Worm (Caenorhabditis elegans) whole organism, young adult: ENCODE results near the gene F14D7.18.
"Not testable (repeated sequence)": the region's sequence is repeated elsewhere in the genome, so short reads cannot be mapped to it uniquely, and the experiment has no call there.

Experiments
- B0019.2 ChIP-seq: fragments of 200-800 bp; sonication (Bioruptor generic); conservative IDR thresholded peaks from 2 replicates; pipeline ENCODE4 v1.3.6; 2022; ENCODE audit warnings: missing genetic modification reagents, missing genetic modification characterization, missing compliant biosample characterization
- B0035.1 ChIP-seq: sonication (generic microtip); optimal IDR thresholded peaks from 2 replicates; lab custom pipeline; 2016; ENCODE audit warnings: missing genetic modification characterization, mild to moderate bottlenecking, missing compliant biosample characterization, missing genotype, missing genetic modification reagents
- F22D6.2 ChIP-seq: sonication (generic microtip); optimal IDR thresholded peaks from 2 replicates; lab custom pipeline; 2016; ENCODE audit warnings: mild to moderate bottlenecking, missing genetic modification characterization, missing compliant biosample characterization
- F57A8.1 ChIP-seq: fragments of 200-800 bp; sonication (Bioruptor generic); optimal IDR thresholded peaks from 2 replicates; lab custom pipeline; 2018; ENCODE audit warnings: mild to moderate bottlenecking, missing genetic modification characterization, moderate library complexity, missing compliant biosample characterization
- F57C9.4 ChIP-seq: sonication (generic microtip); optimal IDR thresholded peaks from 2 replicates; lab custom pipeline; 2017; ENCODE audit warnings: mild to moderate bottlenecking, missing genetic modification characterization, missing compliant biosample characterization
- K11D2.4 ChIP-seq: fragments of 200-800 bp; sonication (Bioruptor generic); IDR thresholded peaks from 2 replicates; pipeline ENCODE4 v1.3.6; 2022; ENCODE audit warnings: missing genetic modification reagents, missing genetic modification characterization, missing compliant biosample characterization
- K12H6.12 ChIP-seq: fragments of 200-800 bp; sonication (Bioruptor generic); optimal IDR thresholded peaks from 2 replicates; lab custom pipeline; 2018; ENCODE audit warnings: mild to moderate bottlenecking, missing genetic modification characterization, missing compliant biosample characterization
- Y67H2A.10 ChIP-seq: fragments of 200-800 bp; sonication (Bioruptor generic); conservative IDR thresholded peaks from 2 replicates; pipeline ENCODE4 v1.3.6; 2022; ENCODE audit warnings: missing genetic modification reagents, missing genetic modification characterization, missing compliant biosample characterization
- Y95B8A.8 ChIP-seq: fragments of 200-800 bp; sonication (Bioruptor generic); IDR thresholded peaks from 2 replicates; pipeline ENCODE4 v1.3.6; 2022; ENCODE audit warnings: missing genetic modification reagents, missing genetic modification characterization, missing compliant biosample characterization
- bed-2 ChIP-seq: fragments of 200-800 bp; sonication (Bioruptor generic); IDR thresholded peaks from 2 replicates; pipeline ENCODE4 v1.3.6; 2022; ENCODE audit warnings: missing genetic modification reagents, missing genetic modification characterization, missing compliant biosample characterization
- ccch-3 ChIP-seq: fragments of 200-800 bp; sonication (Bioruptor generic); optimal IDR thresholded peaks from 2 replicates; lab custom pipeline; 2018; ENCODE audit warnings: mild to moderate bottlenecking, missing genetic modification characterization, missing compliant biosample characterization
- ceh-40 ChIP-seq: fragments of 200-800 bp; sonication (Bioruptor generic); IDR thresholded peaks from 2 replicates; pipeline ENCODE4 v1.3.6; 2022; ENCODE audit warnings: missing genetic modification characterization, missing compliant biosample characterization
- dox-1 ChIP-seq: fragments of 200-800 bp; sonication (Bioruptor generic); IDR thresholded peaks from 2 replicates; pipeline ENCODE4 v1.3.6; 2022; ENCODE audit warnings: missing genetic modification reagents, missing genetic modification characterization, missing compliant biosample characterization
- dpff-1 ChIP-seq: sonication (generic microtip); optimal IDR thresholded peaks from 2 replicates; lab custom pipeline; 2017; ENCODE audit warnings: mild to moderate bottlenecking, missing genetic modification characterization, missing compliant biosample characterization
- dpl-1 ChIP-seq: fragments of 150-350 bp; optimal IDR thresholded peaks from 2 replicates; lab custom pipeline; 2014; ENCODE audit warnings: missing biosample characterization, missing genetic modification reagents, missing genetic modification characterization
- efl-1 ChIP-seq: fragments of 150-350 bp; optimal IDR thresholded peaks from 2 replicates; lab custom pipeline; 2014; ENCODE audit warnings: missing biosample characterization, missing genetic modification reagents, missing genetic modification characterization
- ets-4 ChIP-seq: fragments of 200-800 bp; sonication (Bioruptor generic); optimal IDR thresholded peaks from 2 replicates; lab custom pipeline; 2018; ENCODE audit warnings: mild to moderate bottlenecking, missing genetic modification characterization, missing compliant biosample characterization
- gei-17 ChIP-seq: fragments of 200-800 bp; sonication (Bioruptor generic); optimal IDR thresholded peaks from 2 replicates; lab custom pipeline; 2018; ENCODE audit warnings: mild to moderate bottlenecking, missing genetic modification characterization, missing compliant biosample characterization
- hmg-1.2 ChIP-seq: fragments of 200-800 bp; sonication (Bioruptor generic); IDR thresholded peaks from 2 replicates; pipeline ENCODE4 v1.3.6; 2022; ENCODE audit warnings: missing genetic modification reagents, missing genetic modification characterization, missing compliant biosample characterization
- hmg-20 ChIP-seq: fragments of 200-800 bp; sonication (Bioruptor generic); IDR thresholded peaks from 2 replicates; pipeline ENCODE4 v1.3.6; 2022; ENCODE audit warnings: missing genetic modification reagents, missing genetic modification characterization, missing compliant biosample characterization
- let-526 ChIP-seq: fragments of 200-800 bp; sonication (Bioruptor generic); IDR thresholded peaks from 2 replicates; pipeline ENCODE4 v1.3.6; 2022; ENCODE audit warnings: missing genetic modification reagents, missing genetic modification characterization, missing compliant biosample characterization
- lin-35 ChIP-seq, 3 experiments: fragments of 150-350 bp in 2 of 3; sonication (generic microtip) in 1 of 3; optimal IDR thresholded peaks; 2 replicates each; lab custom pipeline; 2014 to 2018; ENCODE audit warnings: missing biosample characterization in 3 of 3, missing genetic modification characterization in 3 of 3, missing genetic modification reagents in 3 of 3
- lin-40 ChIP-seq: sonication (generic microtip); optimal IDR thresholded peaks from 2 replicates; lab custom pipeline; 2016; ENCODE audit warnings: missing genetic modification characterization, mild to moderate bottlenecking, missing compliant biosample characterization, missing genotype, missing genetic modification reagents
- lir-1 ChIP-seq: fragments of 200-800 bp; sonication (Bioruptor generic); conservative IDR thresholded peaks from 2 replicates; pipeline ENCODE4 v1.3.6; 2022; ENCODE audit warnings: missing genetic modification reagents, missing genetic modification characterization, missing compliant biosample characterization
- lsl-1 ChIP-seq: fragments of 200-800 bp; sonication (Bioruptor generic); optimal IDR thresholded peaks from 2 replicates; lab custom pipeline; 2018; ENCODE audit warnings: mild to moderate bottlenecking, missing genetic modification characterization, moderate library complexity, missing compliant biosample characterization
- madf-3 ChIP-seq: fragments of 200-800 bp; sonication (Bioruptor generic); IDR thresholded peaks from 2 replicates; pipeline ENCODE4 v1.3.6; 2022; ENCODE audit warnings: missing genetic modification reagents, missing genetic modification characterization, missing compliant biosample characterization
- nfyb-1 ChIP-seq: fragments of 200-800 bp; sonication (Bioruptor generic); IDR thresholded peaks from 2 replicates; pipeline ENCODE4 v1.3.6; 2022; ENCODE audit warnings: missing genetic modification reagents, missing genetic modification characterization, missing compliant biosample characterization
- nhr-80 ChIP-seq: sonication (generic microtip); optimal IDR thresholded peaks from 2 replicates; lab custom pipeline; 2016; ENCODE audit warnings: missing genetic modification characterization, missing compliant biosample characterization
- rcor-1 ChIP-seq: fragments of 200-800 bp; sonication (Bioruptor generic); IDR thresholded peaks from 2 replicates; pipeline ENCODE4 v1.3.6; 2022; ENCODE audit warnings: missing genetic modification reagents, missing genetic modification characterization, missing compliant biosample characterization
- repo-1 ChIP-seq: sonication (generic microtip); optimal IDR thresholded peaks from 2 replicates; lab custom pipeline; 2017; ENCODE audit warnings: mild to moderate bottlenecking, missing genetic modification characterization, missing compliant biosample characterization
- sdz-38 ChIP-seq: sonication (generic microtip); optimal IDR thresholded peaks from 2 replicates; lab custom pipeline; 2016; ENCODE audit warnings: missing genotype, missing genetic modification characterization, missing compliant biosample characterization
- snpc-1.1 ChIP-seq: sonication (generic microtip); optimal IDR thresholded peaks from 2 replicates; lab custom pipeline; 2017; ENCODE audit warnings: missing genetic modification characterization, mild to moderate bottlenecking, missing compliant biosample characterization, antibody characterized with exemption, moderate library complexity, missing genotype, missing genetic modification reagents; ENCODE audit not compliant: insufficient read depth
- tbp1 ChIP-seq: fragments of 200-800 bp; sonication (Bioruptor generic); optimal IDR thresholded peaks from 2 replicates; lab custom pipeline; 2018; ENCODE audit warnings: mild to moderate bottlenecking, missing genetic modification characterization, missing compliant biosample characterization
- ztf-22 ChIP-seq: fragments of 200-800 bp; sonication (Bioruptor generic); optimal IDR thresholded peaks from 2 replicates; lab custom pipeline; 2018; ENCODE audit warnings: mild to moderate bottlenecking, missing genetic modification characterization, moderate library complexity, missing compliant biosample characterization

F14D7.18 gene

ce11 chrV:14306771-14307170 lies 16.2 kb upstream of the F14D7.18 start, which contains the start of gene spig-4:
spig-4 (minus strand) TSS chrV:14306871.
- TF ChIP-seq repo-1; F57A8.1 (GFP tag; lab: Kevin White, UChicago); B0035.1 (tag; lab: Kevin White, UChicago): not testable (repeated sequence)

- TF ChIP-seq hmg-20 (GFP tag; lab: Robert Waterston, UW) (no peak), nhr-80 (tag; lab: Kevin White, UChicago) (peak; percentile 21)
Observed at ce11 chrV:14301076-14301475, 10.5 kb upstream of the F14D7.18 start, which contains the start of gene F14D7.6. F14D7.6 (plus strand) TSS chrV:14301413.

- TF ChIP-seq rcor-1 (no peak), lsl-1 (GFP tag; lab: Kevin White, UChicago) (no peak), lir-1 (GFP tag; lab: Robert Waterston, UW) (no peak), nfyb-1 (GFP tag; lab: Robert Waterston, UW) (no peak), bed-2 (GFP tag; lab: Robert Waterston, UW) (no peak), snpc-1.1 (tag; lab: Kevin White, UChicago) (no peak), ztf-22 (GFP tag; lab: Kevin White, UChicago) (no peak), K12H6.12 (tag; lab: Kevin White, UChicago) (no peak), ccch-3 (GFP tag; lab: Kevin White, UChicago) (no peak), ets-4 (GFP tag; lab: Kevin White, UChicago) (no peak), gei-17 (no peak), dpff-1 (no peak), K11D2.4 (GFP tag; lab: Robert Waterston, UW) (no peak), Y67H2A.10 (GFP tag; lab: Robert Waterston, UW) (no peak), Y95B8A.8 (GFP tag; lab: Robert Waterston, UW) (no peak), dpl-1 (no peak)
Observed at ce11 chrV:14299569-14300064, 9.1 kb upstream of the F14D7.18 start, which contains the start of the genes spig-3 and F14D7.12. spig-3 (minus strand) TSS chrV:14299669. F14D7.12 (plus strand) TSS chrV:14300014.

DNA sequence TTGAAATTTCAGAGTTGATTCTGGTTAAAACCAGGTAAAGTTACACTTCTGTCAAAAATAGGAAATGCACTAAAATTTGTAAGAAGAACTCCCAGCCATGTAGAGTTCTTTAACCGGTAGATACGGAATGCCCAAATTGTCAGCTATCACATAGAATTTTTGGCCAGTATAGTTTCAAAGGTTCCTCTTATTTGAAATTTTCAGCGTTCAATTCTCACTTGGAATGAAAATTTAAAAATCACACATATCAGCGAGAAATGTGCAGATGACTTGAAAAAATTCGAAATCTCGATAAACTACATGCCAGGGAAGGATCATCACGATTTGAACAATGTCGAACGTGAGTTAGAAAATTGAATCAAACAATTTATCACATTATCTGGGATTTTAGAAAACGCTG lies 6.0 kb upstream of the F14D7.18 start, which contains the start of gene F14D7.3:
F14D7.3 (plus strand) TSS at position 301 of the 400 bp plus-strand sequence.
- TF ChIP-seq hmg-1.2, result no peak
- TF ChIP-seq lin-40 (tag; lab: Kevin White, UChicago), result no peak
- TF ChIP-seq dox-1 (GFP tag; lab: Robert Waterston, UW), result no peak
- TF ChIP-seq ceh-40 (GFP tag; lab: Robert Waterston, UW), result no peak
- TF ChIP-seq madf-3 (GFP tag; lab: Robert Waterston, UW), result no peak
- TF ChIP-seq B0019.2 (GFP tag; lab: Robert Waterston, UW), result no peak
- TF ChIP-seq lin-35 (GFP tag; optimal IDR thresholded peaks at IDR 0.05; lab: Kevin White, UChicago), result no peak
- no peak for TF ChIP-seq F22D6.2 (tag; lab: Kevin White, UChicago)
- TF ChIP-seq tbp1 (GFP tag; lab: Kevin White, UChicago), result no peak
- TF ChIP-seq dpl-1, result no peak
- no peak for TF ChIP-seq Y95B8A.8 (GFP tag; lab: Robert Waterston, UW)
- TF ChIP-seq F57C9.4 (tag; lab: Kevin White, UChicago), result no peak
- TF ChIP-seq let-526 (GFP tag; lab: Robert Waterston, UW), result no peak
- no peak for TF ChIP-seq sdz-38 (tag; lab: Kevin White, UChicago)
- no peak for TF ChIP-seq nfyb-1 (GFP tag; lab: Robert Waterston, UW)
- TF ChIP-seq efl-1, result no peak
